Worm (Caenorhabditis elegans) whole organism, L4 larva: ENCODE results near the gene str-134.

Source experiments
- F10B5.3 ChIP-seq: sonication (generic microtip); optimal IDR thresholded peaks from 2 replicates; lab custom pipeline; 2016; ENCODE audit warnings: mild to moderate bottlenecking, missing genetic modification characterization, missing compliant biosample characterization
- F49E8.2 ChIP-seq: sonication (generic microtip); optimal IDR thresholded peaks from 2 replicates; lab custom pipeline; 2016; ENCODE audit warnings: missing compliant biosample characterization, mild to moderate bottlenecking, missing genetic modification characterization, borderline replicate concordance
- R02D3.7 ChIP-seq: fragments of 150-350 bp; sonication (generic microtip); optimal IDR thresholded peaks from 3 replicates; lab custom pipeline; 2014; ENCODE audit warnings: missing biosample characterization, missing genetic modification characterization
- Y105C5A.15 ChIP-seq: fragments of 200-800 bp; sonication (Bioruptor generic); IDR thresholded peaks from 2 replicates; pipeline ENCODE4 v1.3.6; 2022; ENCODE audit warnings: missing genetic modification characterization, missing compliant biosample characterization
- aha-1 ChIP-seq: fragments of 150-350 bp; peaks from one replicate; lab custom pipeline; 2014; ENCODE audit warnings: missing biosample characterization, missing genetic modification characterization
- ceh-28 ChIP-seq: fragments of 150-350 bp; optimal IDR thresholded peaks from 2 replicates; lab custom pipeline; 2014; ENCODE audit warnings: missing biosample characterization, missing genetic modification reagents, missing genetic modification characterization
- ceh-32 ChIP-seq: sonication (generic microtip); optimal IDR thresholded peaks from 2 replicates; lab custom pipeline; 2016; ENCODE audit warnings: mild to moderate bottlenecking, missing genetic modification characterization, missing compliant biosample characterization; ENCODE audit not compliant: poor library complexity
- ceh-44 ChIP-seq: fragments of 200-800 bp; sonication (Bioruptor generic); IDR thresholded peaks from 2 replicates; pipeline ENCODE4 v1.3.6; 2022; ENCODE audit warnings: missing genetic modification reagents, missing genetic modification characterization, missing compliant biosample characterization
- ces-1 ChIP-seq: fragments of 150-350 bp; sonication (generic microtip); optimal IDR thresholded peaks from 4 replicates; lab custom pipeline; 2014; ENCODE audit warnings: missing biosample characterization, missing genetic modification reagents, missing genetic modification characterization
- daf-16 ChIP-seq, 3 experiments: sonication (generic microtip); optimal IDR thresholded peaks; 2 replicates each; lab custom pipeline; 2016 to 2017; ENCODE audit warnings: missing genetic modification characterization in 3 of 3, missing genetic modification reagents in 3 of 3, mild to moderate bottlenecking in 2 of 3, missing compliant biosample characterization in 2 of 3, missing biosample characterization in 1 of 3, moderate library complexity in 1 of 3
- dmd-6 ChIP-seq: fragments of 200-800 bp; sonication (Bioruptor generic); IDR thresholded peaks from 2 replicates; pipeline ENCODE4 v1.3.6; 2022; ENCODE audit warnings: missing genetic modification reagents, missing genetic modification characterization, missing compliant biosample characterization
- dmd-9 ChIP-seq: fragments of 200-800 bp; sonication (Bioruptor generic); IDR thresholded peaks from 2 replicates; pipeline ENCODE4 v1.3.6; 2022; ENCODE audit warnings: missing genetic modification reagents, missing genetic modification characterization, missing compliant biosample characterization
- duxl-1 ChIP-seq: sonication (generic microtip); optimal IDR thresholded peaks from 2 replicates; lab custom pipeline; 2016; ENCODE audit warnings: mild to moderate bottlenecking, missing genetic modification characterization, moderate library complexity, missing compliant biosample characterization; ENCODE audit not compliant: poor library complexity
- dve-1 ChIP-seq: sonication (generic microtip); optimal IDR thresholded peaks from 2 replicates; lab custom pipeline; 2017; ENCODE audit warnings: antibody characterized with exemption, mild to moderate bottlenecking, missing genetic modification characterization, missing compliant biosample characterization; ENCODE audit not compliant: insufficient read depth
- egl-43 ChIP-seq: fragments of 200-800 bp; sonication (Bioruptor generic); IDR thresholded peaks from 2 replicates; pipeline ENCODE4 v1.3.6; 2022; ENCODE audit warnings: missing genetic modification reagents, missing genetic modification characterization, missing compliant biosample characterization
- fkh-10 ChIP-seq: fragments of 150-350 bp; optimal IDR thresholded peaks from 2 replicates; lab custom pipeline; 2014; ENCODE audit warnings: missing biosample characterization, missing genetic modification reagents, missing genetic modification characterization
- fos-1 ChIP-seq: fragments of 150-350 bp; optimal IDR thresholded peaks from 2 replicates; lab custom pipeline; 2014; ENCODE audit warnings: missing biosample characterization, missing genetic modification characterization
- gei-8 ChIP-seq: fragments of 200-800 bp; sonication (Bioruptor generic); optimal IDR thresholded peaks from 2 replicates; lab custom pipeline; 2018; ENCODE audit warnings: mild to moderate bottlenecking, missing genetic modification characterization, missing compliant biosample characterization
- hif-1 ChIP-seq, 2 experiments: sonication (generic microtip); optimal IDR thresholded peaks; 2 replicates each; lab custom pipeline; 2016 to 2017; ENCODE audit warnings: missing compliant biosample characterization in 2 of 2, missing genetic modification characterization in 2 of 2, missing genetic modification reagents in 2 of 2, missing genotype in 2 of 2, mild to moderate bottlenecking in 1 of 2
- lim-7 ChIP-seq: fragments of 200-800 bp; sonication (Bioruptor generic); IDR thresholded peaks from 2 replicates; pipeline ENCODE4 v1.3.6; 2022; ENCODE audit warnings: missing genetic modification characterization, missing compliant biosample characterization
- lin-13 ChIP-seq: fragments of 150-350 bp; optimal IDR thresholded peaks from 2 replicates; lab custom pipeline; 2014; ENCODE audit warnings: missing biosample characterization, missing genetic modification reagents, missing genetic modification characterization
- lin-38 ChIP-seq: fragments of 200-800 bp; sonication (Bioruptor generic); IDR thresholded peaks from 2 replicates; pipeline ENCODE4 v1.3.6; 2022; ENCODE audit warnings: missing genetic modification reagents, missing genetic modification characterization, missing compliant biosample characterization
- lir-3 ChIP-seq: sonication (generic microtip); optimal IDR thresholded peaks from 2 replicates; lab custom pipeline; 2016; ENCODE audit warnings: mild to moderate bottlenecking, missing genetic modification characterization, missing compliant biosample characterization
- lsy-2 ChIP-seq, 2 experiments: fragments of 150-350 bp in 1 of 2; sonication (generic microtip) in 1 of 2; optimal IDR thresholded peaks; 2 replicates each; lab custom pipeline; 2014 to 2017; ENCODE audit warnings: missing biosample characterization in 2 of 2, missing genetic modification characterization in 2 of 2
- mdt-29 ChIP-seq: fragments of 200-800 bp; sonication (Bioruptor generic); IDR thresholded peaks from 2 replicates; pipeline ENCODE4 v1.3.6; 2022; ENCODE audit warnings: missing genetic modification reagents, missing genetic modification characterization, missing compliant biosample characterization
- mep-1 ChIP-seq: fragments of 150-350 bp; sonication (generic microtip); optimal IDR thresholded peaks from 3 replicates; lab custom pipeline; 2014; ENCODE audit warnings: missing biosample characterization, missing genetic modification characterization
- mxl-2 ChIP-seq: fragments of 200-800 bp; sonication (Bioruptor generic); conservative IDR thresholded peaks from 2 replicates; pipeline ENCODE4 v1.3.6; 2022; ENCODE audit warnings: missing genetic modification reagents, missing genetic modification characterization, missing compliant biosample characterization
- mxl-3 ChIP-seq: fragments of 200-800 bp; sonication (Bioruptor generic); optimal IDR thresholded peaks from 2 replicates; lab custom pipeline; 2018; ENCODE audit warnings: mild to moderate bottlenecking, missing genetic modification characterization, missing compliant biosample characterization
- nhr-10 ChIP-seq: fragments of 150-350 bp; optimal IDR thresholded peaks from 2 replicates; lab custom pipeline; 2014; ENCODE audit warnings: missing biosample characterization, missing genetic modification characterization
- nhr-102 ChIP-seq: sonication (generic microtip); optimal IDR thresholded peaks from 2 replicates; lab custom pipeline; 2016; ENCODE audit warnings: mild to moderate bottlenecking, missing genetic modification characterization, moderate library complexity, missing compliant biosample characterization
- nhr-11 ChIP-seq: fragments of 150-350 bp; optimal IDR thresholded peaks from 2 replicates; lab custom pipeline; 2014; ENCODE audit warnings: missing biosample characterization, missing genetic modification characterization
- nhr-237 ChIP-seq: sonication (generic microtip); optimal IDR thresholded peaks from 2 replicates; lab custom pipeline; 2017; ENCODE audit warnings: missing biosample characterization, missing genetic modification characterization
- nhr-28 ChIP-seq: fragments of 150-350 bp; optimal IDR thresholded peaks from 2 replicates; lab custom pipeline; 2014; ENCODE audit warnings: missing biosample characterization, missing genetic modification characterization
- nhr-42 ChIP-seq: fragments of 200-800 bp; sonication (Bioruptor generic); IDR thresholded peaks from 2 replicates; pipeline ENCODE4 v1.3.6; 2022; ENCODE audit warnings: missing genetic modification characterization, missing compliant biosample characterization
- nhr-6 ChIP-seq: fragments of 150-350 bp; optimal IDR thresholded peaks from 2 replicates; lab custom pipeline; 2014; ENCODE audit warnings: missing biosample characterization, missing genetic modification characterization
- nhr-77 ChIP-seq: fragments of 150-350 bp; optimal IDR thresholded peaks from 2 replicates; lab custom pipeline; 2014; ENCODE audit warnings: missing biosample characterization, missing genetic modification characterization
- pha-4 ChIP-seq, 2 experiments: fragments of 150-350 bp in 1 of 2; fragments of 200-800 bp in 1 of 2; sonication (Bioruptor generic) in 1 of 2; IDR thresholded peaks in 1 of 2; optimal IDR thresholded peaks in 1 of 2; 2 replicates each; pipeline versions ENCODE4 v1.3.6 to Lab custom; 2014 to 2022; ENCODE audit warnings: missing genetic modification characterization in 2 of 2, missing genetic modification reagents in 2 of 2, missing biosample characterization in 1 of 2, missing compliant biosample characterization in 1 of 2
- pqm-1 ChIP-seq: sonication (generic microtip); optimal IDR thresholded peaks from 2 replicates; lab custom pipeline; 2017; ENCODE audit warnings: missing biosample characterization, missing genetic modification characterization
- saeg-2 ChIP-seq: fragments of 200-800 bp; sonication (Bioruptor generic); IDR thresholded peaks from 2 replicates; pipeline ENCODE4 v1.3.6; 2022; ENCODE audit warnings: missing genetic modification reagents, missing genetic modification characterization, missing compliant biosample characterization
- set-16 ChIP-seq: fragments of 200-800 bp; sonication (Bioruptor generic); IDR thresholded peaks from 2 replicates; pipeline ENCODE4 v1.3.6; 2022; ENCODE audit warnings: missing genetic modification reagents, missing genetic modification characterization, missing compliant biosample characterization
- snpc-4 ChIP-seq: fragments of 150-350 bp; optimal IDR thresholded peaks from 2 replicates; lab custom pipeline; 2014; ENCODE audit warnings: missing biosample characterization, missing genetic modification characterization
- spr-1 ChIP-seq: sonication (generic microtip); optimal IDR thresholded peaks from 2 replicates; lab custom pipeline; 2016; ENCODE audit warnings: mild to moderate bottlenecking, missing genetic modification characterization, missing compliant biosample characterization
- unc-130 ChIP-seq: sonication (generic microtip); optimal IDR thresholded peaks from 2 replicates; lab custom pipeline; 2016; ENCODE audit warnings: missing genetic modification reagents, missing genetic modification characterization, missing compliant biosample characterization
- unc-39 ChIP-seq: sonication (generic microtip); optimal IDR thresholded peaks from 2 replicates; lab custom pipeline; 2017; ENCODE audit warnings: missing biosample characterization, missing genetic modification characterization
- unc-62 ChIP-seq, 3 experiments: fragments of 150-350 bp in 1 of 3; sonication (generic microtip); optimal IDR thresholded peaks in 2 of 3; peaks in 1 of 3; 1 replicate in 1 of 3; 2 replicates in 2 of 3; lab custom pipeline; 2014 to 2017; ENCODE audit warnings: missing biosample characterization in 3 of 3, missing genetic modification characterization in 3 of 3, missing genetic modification reagents in 3 of 3, missing genotype in 1 of 3
- vab-7 ChIP-seq: fragments of 200-800 bp; sonication (Bioruptor generic); IDR thresholded peaks from 2 replicates; pipeline ENCODE4 v1.3.6; 2022; ENCODE audit warnings: missing genetic modification reagents, missing genetic modification characterization, missing compliant biosample characterization
- zip-11 ChIP-seq: fragments of 200-800 bp; sonication (Bioruptor generic); IDR thresholded peaks from 2 replicates; pipeline ENCODE4 v1.3.6; 2022; ENCODE audit warnings: missing genetic modification characterization, missing compliant biosample characterization
- zip-2 ChIP-seq: fragments of 150-350 bp; optimal IDR thresholded peaks from 2 replicates; lab custom pipeline; 2014; ENCODE audit warnings: missing biosample characterization, missing genetic modification characterization

str-134 gene

DNA sequence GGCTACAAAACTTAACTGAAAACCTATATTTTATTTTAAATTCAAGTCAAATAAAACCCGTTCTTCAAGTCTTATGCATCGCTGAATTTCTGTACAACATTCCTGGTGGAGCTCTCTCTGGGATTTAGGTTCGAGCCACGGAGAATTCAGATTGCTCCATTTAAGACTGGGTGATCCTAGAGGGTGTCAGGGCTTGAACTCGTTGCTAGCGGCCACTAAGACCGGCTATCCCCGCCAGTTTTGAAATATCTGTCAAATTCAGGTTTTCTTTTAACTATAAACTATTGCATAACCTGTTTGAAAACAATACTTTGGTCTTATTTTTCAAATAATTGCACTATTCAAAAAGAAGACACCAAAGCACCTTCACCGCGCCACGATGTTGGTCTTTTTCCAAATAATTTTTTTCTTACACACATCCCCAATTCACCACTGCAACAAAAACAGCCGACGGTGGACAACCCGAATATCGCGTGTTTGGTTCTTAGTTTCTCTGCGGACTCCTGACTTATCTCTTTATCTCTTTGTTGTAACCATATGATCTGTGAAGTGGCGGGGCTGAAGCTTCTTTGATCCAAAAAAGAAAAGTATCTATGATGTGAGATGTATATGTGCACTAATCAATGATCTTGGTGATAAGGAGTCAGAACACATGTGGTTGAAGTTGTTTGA is 14.5 kb upstream of the str-134 start (continued):
- no peak for TF ChIP-seq nhr-42 (GFP tag; lab: Robert Waterston, UW)
- TF ChIP-seq zip-2 (tag; lab: Kevin White, UChicago) = peak; percentile 15
- peak; percentile 98 for TF ChIP-seq aha-1 (tag; lab: Kevin White, UChicago)
- 0 out of 2 replicates have a peak, but pooled peaks have one; percentile 28 for TF ChIP-seq Y105C5A.15
- peak; percentile 64 for TF ChIP-seq nhr-77 (tag; lab: Kevin White, UChicago)
- TF ChIP-seq dmd-6 (GFP tag; lab: Robert Waterston, UW) = peak; percentile 13; the same call in 1 of the 2 replicates
- peak; percentile 89 for TF ChIP-seq nhr-10 (tag; lab: Kevin White, UChicago)
- no peak for TF ChIP-seq fos-1
- TF ChIP-seq zip-11 = no peak
- no peak for TF ChIP-seq duxl-1
- TF ChIP-seq unc-130 (GFP tag; lab: Kevin White, UChicago) = no peak
- TF ChIP-seq dmd-9 (GFP tag; lab: Robert Waterston, UW) = 0 out of 2 replicates have a peak, but pooled peaks have one; percentile 16
- peak in 1 of 2 experiments; percentile 69 for TF ChIP-seq lsy-2 (tag; optimal IDR thresholded peaks at IDR 0.05; lab: Kevin White, UChicago)
- TF ChIP-seq vab-7 (GFP tag; lab: Robert Waterston, UW) = no peak
- no peak for TF ChIP-seq nhr-237 (tag; lab: Kevin White, UChicago)
- TF ChIP-seq ceh-44 (GFP tag; lab: Robert Waterston, UW) = no peak
- TF ChIP-seq mxl-2 (GFP tag; lab: Robert Waterston, UW) = no peak
- no peak for TF ChIP-seq set-16 (GFP tag; lab: Robert Waterston, UW)
- TF ChIP-seq lim-7 (GFP tag; lab: Robert Waterston, UW) = no peak
- TF ChIP-seq snpc-4 (tag; lab: Kevin White, UChicago) = no peak
- TF ChIP-seq fkh-10 (GFP tag; lab: Kevin White, UChicago) = no peak
- TF ChIP-seq F49E8.2 (tag; lab: Kevin White, UChicago) = no peak
- TF ChIP-seq nhr-6 = no peak
- TF ChIP-seq lir-3 (tag; lab: Kevin White, UChicago) = no peak
- TF ChIP-seq gei-8 (GFP tag; lab: Kevin White, UChicago) = no peak
- TF ChIP-seq nhr-102 = peak; percentile 18
- no peak for TF ChIP-seq ces-1 (GFP tag; lab: Kevin White, UChicago)
- peak; percentile 59 for TF ChIP-seq mxl-3 (GFP tag; lab: Kevin White, UChicago)
- no peak for TF ChIP-seq unc-62 (GFP tag; optimal IDR thresholded peaks at IDR 0.05 in 1 of 2; lab: Kevin White, UChicago)
- no peak for TF ChIP-seq unc-62 (tag; optimal IDR thresholded peaks at IDR 0.05; lab: Kevin White, UChicago)
- peak; percentile 69 for TF ChIP-seq nhr-11 (tag; lab: Kevin White, UChicago)
- no peak for TF ChIP-seq F10B5.3 (tag; lab: Kevin White, UChicago)
- TF ChIP-seq saeg-2 (GFP tag; lab: Robert Waterston, UW) = no peak
- peak; percentile 57 for TF ChIP-seq spr-1
- TF ChIP-seq ceh-32 (tag; lab: Kevin White, UChicago) = no peak
- TF ChIP-seq nhr-28 = peak; percentile 68
- TF ChIP-seq lin-13 = no peak
- TF ChIP-seq daf-16 (GFP tag; optimal IDR thresholded peaks at IDR 0.05; lab: Kevin White, UChicago) = peak in 1 of 2 experiments; percentile 62
- TF ChIP-seq daf-16 (tag; optimal IDR thresholded peaks at IDR 0.05; lab: Kevin White, UChicago) = peak; percentile 56
- 0 out of 2 replicates have a peak, but pooled peaks have one; percentile 4 for TF ChIP-seq egl-43 (GFP tag; lab: Robert Waterston, UW)
- TF ChIP-seq hif-1 (tag; optimal IDR thresholded peaks at IDR 0.05; lab: Kevin White, UChicago) = no peak
- no peak for TF ChIP-seq pqm-1
- TF ChIP-seq dve-1 (tag; lab: Kevin White, UChicago) = peak; percentile 96
- TF ChIP-seq pha-4 (GFP tag; IDR thresholded peaks at IDR 0.05; lab: Robert Waterston, UW) = 0 out of 2 replicates have a peak, but pooled peaks have one; percentile 14
- no peak for TF ChIP-seq pha-4 (tag; optimal IDR thresholded peaks at IDR 0.05; lab: Kevin White, UChicago)
- TF ChIP-seq mep-1 (tag; lab: Kevin White, UChicago) = peak; percentile 61
- no peak for TF ChIP-seq R02D3.7 (tag; lab: Kevin White, UChicago)
- no peak for TF ChIP-seq unc-39 (tag; lab: Kevin White, UChicago)
- TF ChIP-seq lin-38 (GFP tag; lab: Robert Waterston, UW) = peak; percentile 13; the same call in 1 of the 2 replicates
- no peak for TF ChIP-seq ceh-28 (tag; lab: Kevin White, UChicago)
- no peak for TF ChIP-seq mdt-29
- TF ChIP-seq, all 104 proteins: peak for 31
